Fruit fly (Drosophila melanogaster): ENCODE data around the gene CG18094.

The CG18094 gene

dm6 chr2L:19537779-19538456, 47.9 kb downstream of the CG18094 start, which contains the start of gene CG13082 (continued):
- TF ChIP-seq Atf3 (GFP tag; optimal IDR thresholded peaks at IDR 0.05), result no peak
- no peak for TF ChIP-seq eyg (GFP tag; optimal IDR thresholded peaks at IDR 0.05)
- TF ChIP-seq Sry-δ (GFP tag; optimal IDR thresholded peaks at IDR 0.05), result no peak
- peak; percentile 35 for TF ChIP-seq Ssrp (tag; optimal IDR thresholded peaks at IDR 0.05)
- TF ChIP-seq dimm (GFP tag; IDR thresholded peaks at IDR 0.05), result no peak
- no peak for TF ChIP-seq CG3726 (GFP tag; IDR thresholded peaks at IDR 0.05)
- TF ChIP-seq Bteb2 (GFP tag; optimal IDR thresholded peaks at IDR 0.05), result no peak
- no peak for TF ChIP-seq cad (GFP tag; optimal IDR thresholded peaks at IDR 0.05)
- TF ChIP-seq PHDP (tag; optimal IDR thresholded peaks at IDR 0.05), result peak; percentile 47
- peak; percentile 8 for TF ChIP-seq Abd-B (GFP tag; optimal IDR thresholded peaks at IDR 0.05)
- TF ChIP-seq lola (GFP tag; optimal IDR thresholded peaks at IDR 0.05), result peak in 1 of 3 experiments; percentile 80
- peak; percentile 55 for TF ChIP-seq Drgx (GFP tag; IDR thresholded peaks at IDR 0.05)
- TF ChIP-seq gfzf (GFP tag; optimal IDR thresholded peaks at IDR 0.05), result no peak
- TF ChIP-seq Antp (GFP tag; optimal IDR thresholded peaks at IDR 0.05), result peak; percentile 16
- TF ChIP-seq CG8281 (tag; optimal IDR thresholded peaks at IDR 0.05), result no peak
- no peak for TF ChIP-seq exex (tag; optimal IDR thresholded peaks at IDR 0.05)
- no peak for TF ChIP-seq CG33213 (GFP tag; optimal IDR thresholded peaks at IDR 0.05)
- TF ChIP-seq CG6254 (GFP tag; optimal IDR thresholded peaks at IDR 0.05), result peak; percentile 76
- peak; percentile 31 for TF ChIP-seq Xbp1 (GFP tag; optimal IDR thresholded peaks at IDR 0.05)
- no peak for TF ChIP-seq CG11085 (GFP tag; IDR thresholded peaks at IDR 0.05)
- peak; percentile 61 for TF ChIP-seq row (GFP tag; IDR thresholded peaks at IDR 0.05)
- TF ChIP-seq jumu (GFP tag; optimal IDR thresholded peaks at IDR 0.05), result peak; percentile 2
- no peak for TF ChIP-seq CG13123 (GFP tag; optimal IDR thresholded peaks at IDR 0.05)
- peak; percentile 36 for TF ChIP-seq Hmx (GFP tag; optimal IDR thresholded peaks at IDR 0.05)
- no peak for TF ChIP-seq sna (GFP tag; IDR thresholded peaks at IDR 0.05; ENCODE audit: partially characterized antibody)
- no peak for TF ChIP-seq ato (GFP tag; IDR thresholded peaks at IDR 0.05; ENCODE audit: partially characterized antibody)
- TF ChIP-seq run (tag; optimal IDR thresholded peaks at IDR 0.05), result no peak
- TF ChIP-seq H15 (GFP tag; IDR thresholded peaks at IDR 0.05), result 0 out of 3 replicates have a peak, but pooled peaks have one; percentile 11
- TF ChIP-seq Mad (GFP tag; optimal IDR thresholded peaks at IDR 0.05), result peak; percentile 6

DNA sequence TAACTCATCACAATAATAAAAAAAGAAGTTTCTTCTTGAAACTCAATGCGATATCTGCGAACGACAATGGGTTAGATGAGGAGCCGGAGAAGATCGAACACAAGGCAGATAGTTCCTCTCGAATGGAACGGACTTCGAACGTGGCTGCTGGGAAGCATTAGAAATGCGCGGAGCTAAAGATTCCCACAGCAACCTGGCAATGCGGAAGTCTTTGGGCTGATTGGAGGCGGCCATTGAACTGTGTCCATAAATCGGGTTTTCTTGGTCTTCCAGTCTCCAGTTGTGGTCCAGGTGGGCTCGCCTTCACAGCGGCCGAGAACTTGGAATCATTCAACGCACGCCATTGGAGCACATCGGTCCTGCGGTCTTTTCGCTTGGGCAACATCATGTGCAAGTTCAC, 50.2 kb downstream of the CG18094 start, which contains the start of gene CG13081:
TSS of gene CG13081 (plus strand) at position 301 of the 400 bp plus-strand sequence.
- no peak for TF ChIP-seq HLH4C (GFP tag; IDR thresholded peaks at IDR 0.05; ENCODE audit: partially characterized antibody)
- no peak for TF ChIP-seq bab2 (GFP tag; optimal IDR thresholded peaks at IDR 0.05)
- no peak for TF ChIP-seq CG12071 (GFP tag; optimal IDR thresholded peaks at IDR 0.05)
